Fruit fly (Drosophila melanogaster) whole organism, prepupa: ENCODE measurements around the gene CG7239.

Source experiments
- Blimp-1 ChIP-seq: fragments of 200-800 bp; sonication (Bioruptor generic); optimal IDR thresholded peaks from 3 replicates; lab custom pipeline; 2017; ENCODE audit warnings: missing biosample characterization, missing genetic modification characterization, mild to moderate bottlenecking, moderate library complexity, missing genetic modification reagents
- CG10669 ChIP-seq: fragments of 200-800 bp; sonication (Bioruptor generic); optimal IDR thresholded peaks from 3 replicates; lab custom pipeline; 2018; ENCODE audit warnings: missing biosample characterization, mild to moderate bottlenecking, missing genetic modification characterization, moderate library complexity
- CG15336 ChIP-seq: fragments of 200-800 bp; sonication (Bioruptor generic); IDR thresholded peaks from 2 replicates; pipeline ENCODE4 v1.3.6; 2022; ENCODE audit warnings: missing biosample characterization, missing genetic modification characterization
- CG16779 ChIP-seq: fragments of 200-800 bp; sonication (Bioruptor generic); optimal IDR thresholded peaks from 3 replicates; lab custom pipeline; 2017; ENCODE audit warnings: missing biosample characterization, mild to moderate bottlenecking, missing genetic modification characterization
- CG31627 ChIP-seq: fragments of 200-800 bp; sonication (Bioruptor generic); optimal IDR thresholded peaks from 3 replicates; lab custom pipeline; 2016; ENCODE audit warnings: missing biosample characterization, missing genetic modification characterization
- CG4318 ChIP-seq: fragments of 200-800 bp; sonication (Bioruptor generic); optimal IDR thresholded peaks from 3 replicates; lab custom pipeline; 2017; ENCODE audit warnings: missing biosample characterization, mild to moderate bottlenecking, missing genetic modification characterization
- CG6276 ChIP-seq: fragments of 200-800 bp; sonication (Bioruptor generic); optimal IDR thresholded peaks from 2 replicates; lab custom pipeline; 2017; ENCODE audit warnings: missing biosample characterization, mild to moderate bottlenecking, missing genetic modification characterization
- CG6792 ChIP-seq: fragments of 200-800 bp; sonication (Bioruptor generic); optimal IDR thresholded peaks from 3 replicates; lab custom pipeline; 2016; ENCODE audit warnings: missing biosample characterization, missing genetic modification characterization
- CG6854 ChIP-seq: fragments of 200-800 bp; sonication (Bioruptor generic); optimal IDR thresholded peaks from 2 replicates; lab custom pipeline; 2017; ENCODE audit warnings: missing biosample characterization, mild to moderate bottlenecking, missing genetic modification characterization
- CG8319 ChIP-seq: fragments of 200-800 bp; sonication (Bioruptor generic); optimal IDR thresholded peaks from 3 replicates; lab custom pipeline; 2016; ENCODE audit warnings: missing biosample characterization, missing genetic modification characterization
- Eip75B ChIP-seq: fragments of 200-800 bp; sonication (Bioruptor generic); optimal IDR thresholded peaks from 3 replicates; lab custom pipeline; 2016; ENCODE audit warnings: missing biosample characterization, missing genetic modification characterization
- Eip93F ChIP-seq: fragments of 200-800 bp; sonication (Bioruptor generic); optimal IDR thresholded peaks from 2 replicates; lab custom pipeline; 2016; ENCODE audit warnings: missing biosample characterization, mild to moderate bottlenecking, missing genetic modification characterization
- Hr38 ChIP-seq: sonication (Bioruptor generic); optimal IDR thresholded peaks from 2 replicates; lab custom pipeline; 2016; ENCODE audit warnings: missing biosample characterization, missing genetic modification characterization
- Hr39 ChIP-seq: fragments of 200-800 bp; sonication (Bioruptor generic); optimal IDR thresholded peaks from 2 replicates; lab custom pipeline; 2016; ENCODE audit warnings: missing biosample characterization, missing genetic modification characterization
- Hr4 ChIP-seq: fragments of 200-800 bp; sonication (Bioruptor generic); optimal IDR thresholded peaks from 3 replicates; lab custom pipeline; 2016; ENCODE audit warnings: missing biosample characterization, missing genetic modification characterization
- OdsH ChIP-seq: fragments of 200-800 bp; sonication (Bioruptor generic); optimal IDR thresholded peaks from 3 replicates; lab custom pipeline; 2016; ENCODE audit warnings: missing biosample characterization, missing genetic modification characterization
- Smox ChIP-seq: fragments of 200-800 bp; sonication (Bioruptor generic); optimal IDR thresholded peaks from 3 replicates; lab custom pipeline; 2016; ENCODE audit warnings: missing biosample characterization, missing genetic modification characterization
- Sox14 ChIP-seq: fragments of 200-800 bp; sonication (Bioruptor generic); optimal IDR thresholded peaks from 3 replicates; lab custom pipeline; 2016; ENCODE audit warnings: missing biosample characterization, missing genetic modification characterization
- Sox15 ChIP-seq: fragments of 200-800 bp; sonication (Bioruptor generic); optimal IDR thresholded peaks from 3 replicates; lab custom pipeline; 2016; ENCODE audit warnings: missing biosample characterization, missing genetic modification characterization
- achi ChIP-seq: fragments of 200-800 bp; sonication (Bioruptor generic); optimal IDR thresholded peaks from 3 replicates; lab custom pipeline; 2016; ENCODE audit warnings: missing biosample characterization, missing genetic modification characterization
- acj6 ChIP-seq: fragments of 200-800 bp; sonication (Bioruptor generic); optimal IDR thresholded peaks from 3 replicates; lab custom pipeline; 2016; ENCODE audit warnings: missing biosample characterization, missing genetic modification characterization
- dac ChIP-seq: fragments of 200-800 bp; sonication (Bioruptor generic); optimal IDR thresholded peaks from 2 replicates; lab custom pipeline; 2017; ENCODE audit warnings: missing biosample characterization, mild to moderate bottlenecking, missing genetic modification characterization
- dsx ChIP-seq: fragments of 200-800 bp; optimal IDR thresholded peaks from 3 replicates; lab custom pipeline; 2019; ENCODE audit warnings: missing biosample characterization, mild to moderate bottlenecking, missing genetic modification characterization, moderate library complexity; ENCODE audit not compliant: poor library complexity, severe bottlenecking
- esn ChIP-seq: fragments of 200-800 bp; sonication (Bioruptor generic); optimal IDR thresholded peaks from 2 replicates; lab custom pipeline; 2016; ENCODE audit warnings: missing biosample characterization, mild to moderate bottlenecking, missing genetic modification characterization, moderate library complexity
- fd85E ChIP-seq: fragments of 200-800 bp; sonication (Bioruptor generic); optimal IDR thresholded peaks from 3 replicates; lab custom pipeline; 2016; ENCODE audit warnings: missing biosample characterization, missing genetic modification characterization
- net ChIP-seq: fragments of 200-800 bp; sonication (Bioruptor generic); optimal IDR thresholded peaks from 3 replicates; lab custom pipeline; 2016; ENCODE audit warnings: missing biosample characterization, missing genetic modification characterization
- salr ChIP-seq, 2 experiments: fragments of 200-800 bp; sonication (Bioruptor generic); optimal IDR thresholded peaks; 3 replicates each; lab custom pipeline; 2016 to 2018; ENCODE audit warnings: missing biosample characterization in 2 of 2, missing genetic modification characterization in 2 of 2, mild to moderate bottlenecking in 1 of 2
- spab ChIP-seq: fragments of 200-800 bp; sonication (Bioruptor generic); optimal IDR thresholded peaks from 2 replicates; lab custom pipeline; 2017; ENCODE audit warnings: missing biosample characterization, mild to moderate bottlenecking, missing genetic modification characterization, missing genetic modification reagents
- ss ChIP-seq, 2 experiments: fragments of 200-800 bp; sonication (Bioruptor generic); optimal IDR thresholded peaks; 2 replicates in 1 of 2; 3 replicates in 1 of 2; lab custom pipeline; 2017 to 2018; ENCODE audit warnings: mild to moderate bottlenecking in 2 of 2, missing biosample characterization in 2 of 2, missing genetic modification characterization in 2 of 2, moderate library complexity in 1 of 2
- topi ChIP-seq: fragments of 200-800 bp; sonication (Bioruptor generic); optimal IDR thresholded peaks from 3 replicates; lab custom pipeline; 2016; ENCODE audit warnings: missing biosample characterization, missing genetic modification characterization

CG7239 gene

DNA sequence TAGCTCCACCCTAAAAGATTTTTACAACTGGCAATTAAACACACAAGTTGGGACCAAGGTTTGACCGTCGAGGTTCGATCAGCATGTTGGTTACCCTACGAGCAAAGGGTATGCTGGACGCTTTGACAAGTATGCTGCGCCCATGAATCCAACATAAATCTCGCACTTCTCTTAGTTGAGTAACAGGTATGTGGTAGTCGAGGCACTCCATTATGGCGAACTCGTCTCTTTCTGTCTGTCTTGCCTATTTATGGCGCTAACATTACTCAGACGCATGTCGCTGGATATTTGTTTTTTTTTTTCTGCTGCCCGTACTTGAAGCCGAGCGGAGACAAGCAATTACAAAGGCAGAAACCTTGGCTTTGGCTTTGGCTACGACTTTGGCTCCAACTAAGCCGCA, 20.8 kb upstream of the CG7239 start (continued):
- no peak for TF ChIP-seq CG31627 (GFP tag; lab: Kevin White, UChicago)
- TF ChIP-seq achi: peak; percentile 7
- no peak for TF ChIP-seq ss (GFP tag; optimal IDR thresholded peaks at IDR 0.05; lab: Kevin White, UChicago)
- no peak for TF ChIP-seq dac (GFP tag; lab: Kevin White, UChicago)
- TF ChIP-seq CG8319 (GFP tag; lab: Kevin White, UChicago): no peak
- peak; percentile 31 for TF ChIP-seq OdsH (GFP tag; lab: Kevin White, UChicago)

DNA sequence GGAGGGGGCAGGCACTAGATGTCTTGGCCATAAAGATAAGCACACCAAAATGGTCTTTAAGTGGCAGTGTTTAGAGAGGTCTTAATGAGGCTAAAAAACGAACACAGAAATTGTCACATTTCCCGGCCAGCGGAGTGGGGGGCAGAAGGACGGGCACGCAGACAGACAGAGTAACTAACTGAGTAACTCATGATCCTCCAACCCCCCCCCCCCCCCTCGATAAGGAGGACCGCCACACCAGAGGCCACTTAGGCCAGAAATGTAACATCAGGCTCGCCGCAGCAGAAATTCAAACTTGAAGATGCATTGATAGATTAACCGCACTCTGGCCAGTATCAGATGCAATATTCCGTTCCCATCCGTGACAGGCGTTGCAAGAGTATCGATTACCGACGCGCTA, 19.2 kb upstream of the CG7239 start:
- TF ChIP-seq Eip93F (GFP tag; lab: Kevin White, UChicago) (no peak), CG10669 (GFP tag; lab: Kevin White, UChicago) (no peak), Hr38 (GFP tag; lab: Kevin White, UChicago) (no peak), topi (GFP tag; lab: Kevin White, UChicago) (no peak), CG31627 (GFP tag; lab: Kevin White, UChicago) (no peak), dsx (GFP tag; lab: Kevin White, UChicago) (no peak)

DNA sequence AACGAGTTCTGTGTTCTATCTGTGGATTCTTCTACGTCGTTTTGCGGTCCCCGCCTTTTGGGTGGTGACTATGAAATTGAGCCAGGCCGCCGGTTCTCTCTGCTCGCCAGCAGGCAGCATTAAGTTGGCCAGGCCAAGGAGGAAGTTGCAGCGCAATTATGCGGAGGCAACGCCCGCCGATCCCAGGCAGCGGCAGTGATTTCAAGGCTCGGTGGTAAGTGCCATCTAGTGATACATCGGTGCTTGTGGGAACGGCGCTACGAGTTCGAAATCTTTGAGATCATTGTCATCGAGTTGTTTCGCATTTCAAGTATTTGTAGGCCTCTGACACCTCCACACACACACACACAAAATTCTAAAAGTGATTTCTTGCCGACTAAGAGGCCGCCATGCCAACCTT, 18.3 kb upstream of the CG7239 start, which contains the start of gene CG31913:
Gene CG31913 (plus strand): TSS at position 301 of the 400 bp plus-strand sequence.
- no peak for TF ChIP-seq CG6792 (GFP tag; lab: Kevin White, UChicago)
- TF ChIP-seq Eip93F (GFP tag; lab: Kevin White, UChicago): no peak
- no peak for TF ChIP-seq Smox (GFP tag; lab: Kevin White, UChicago)
- no peak for TF ChIP-seq CG4318 (GFP tag; lab: Kevin White, UChicago)
- TF ChIP-seq salr (GFP tag; optimal IDR thresholded peaks at IDR 0.05; lab: Kevin White, UChicago): no peak
- TF ChIP-seq dac (GFP tag; lab: Kevin White, UChicago): no peak
- no peak for TF ChIP-seq Eip75B (GFP tag; lab: Kevin White, UChicago)
- TF ChIP-seq CG15336 (GFP tag; lab: Robert Waterston, UW): no peak

DNA sequence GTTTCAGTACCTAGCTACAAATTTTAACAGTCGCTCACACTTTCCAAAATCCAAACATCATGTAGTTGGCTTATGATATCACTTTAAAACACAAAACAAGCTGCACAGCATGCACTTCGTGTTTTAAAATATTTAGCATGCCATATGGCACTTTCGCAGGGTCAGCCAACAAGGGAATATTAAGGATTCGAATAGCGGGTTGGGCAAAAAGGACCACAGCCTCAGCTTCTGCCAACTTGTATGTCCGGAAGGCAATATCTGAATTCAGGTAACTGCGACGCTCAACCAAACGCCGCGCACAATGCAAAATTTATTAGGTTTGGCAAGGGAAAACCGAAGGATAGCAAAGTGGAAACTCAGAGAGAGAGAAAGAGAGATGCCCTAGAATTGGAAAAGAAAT, 12.8 kb upstream of the CG7239 start:
- TF ChIP-seq Sox14 (no peak), CG8319 (GFP tag; lab: Kevin White, UChicago) (no peak), net (GFP tag; lab: Kevin White, UChicago) (no peak), CG6792 (GFP tag; lab: Kevin White, UChicago) (no peak), Sox15 (GFP tag; lab: Kevin White, UChicago) (no peak), CG6854 (GFP tag; lab: Kevin White, UChicago) (no peak), esn (GFP tag; lab: Kevin White, UChicago) (no peak), CG16779 (tag; lab: Kevin White, UChicago) (no peak), Hr39 (GFP tag; lab: Kevin White, UChicago) (no peak), dsx (GFP tag; lab: Kevin White, UChicago) (no peak), Hr4 (GFP tag; lab: Kevin White, UChicago) (no peak), Eip75B (GFP tag; lab: Kevin White, UChicago) (no peak), CG6276 (GFP tag; lab: Kevin White, UChicago) (no peak), Blimp-1 (GFP tag; lab: Kevin White, UChicago) (no peak), achi (no peak), spab (GFP tag; lab: Kevin White, UChicago) (no peak), CG4318 (GFP tag; lab: Kevin White, UChicago) (no peak), Smox (GFP tag; lab: Kevin White, UChicago) (no peak), fd85E (GFP tag; lab: Kevin White, UChicago) (no peak)
- TF ChIP-seq, all 60 proteins: peak for 0

DNA sequence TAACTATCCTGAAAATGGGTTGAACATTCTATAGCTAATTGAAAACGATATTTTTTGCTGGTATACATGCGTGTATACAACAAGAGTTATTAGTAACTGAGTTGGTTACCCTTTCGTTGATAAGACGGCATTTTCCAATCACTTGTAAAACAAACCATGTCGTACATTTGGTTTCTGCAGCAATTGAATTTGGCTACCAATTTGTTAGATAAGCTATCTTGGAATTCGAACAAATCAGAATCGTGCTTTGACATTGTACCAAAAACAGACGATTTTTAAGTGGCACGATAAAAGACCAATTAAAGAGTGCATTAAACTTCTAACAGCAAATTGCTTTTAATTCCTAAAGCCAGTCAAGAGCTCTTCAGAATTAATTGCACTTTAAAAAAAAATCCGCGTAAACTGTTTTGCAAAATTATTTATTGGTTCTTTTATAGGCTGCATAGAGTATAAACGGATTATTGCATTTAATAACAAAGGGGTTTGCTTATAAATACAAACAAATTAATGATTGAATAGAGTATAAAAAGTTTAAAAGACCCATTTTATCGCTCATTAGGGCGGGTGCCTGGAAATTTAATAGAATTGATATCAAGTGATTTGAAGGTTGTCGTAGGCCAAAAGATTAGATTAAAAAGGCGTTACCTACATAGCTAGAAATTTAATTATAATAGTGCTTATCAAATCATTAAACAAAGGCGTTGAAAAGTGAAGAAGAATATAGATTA, 11.1 kb upstream of the CG7239 start:
- TF ChIP-seq acj6: no peak
